Fruit fly (Drosophila melanogaster) whole organism, pupa: ENCODE measurements around the gene BOD1.

ENCODE experiments used
- CG17806 ChIP-seq: fragments of 200-800 bp; sonication (Bioruptor generic); optimal IDR thresholded peaks from 2 replicates; lab custom pipeline; 2018; ENCODE audit warnings: missing biosample characterization, mild to moderate bottlenecking, missing genetic modification characterization, moderate library complexity
- EcR ChIP-seq: fragments of 200-800 bp; sonication (Bioruptor generic); optimal IDR thresholded peaks from 3 replicates; lab custom pipeline; 2019; ENCODE audit warnings: missing biosample characterization, missing genetic modification characterization, mild to moderate bottlenecking, moderate library complexity, missing genetic modification reagents
- Ets98B ChIP-seq: fragments of 200-800 bp; sonication (Bioruptor generic); IDR thresholded peaks from 2 replicates; pipeline ENCODE4 v1.3.6; 2022; ENCODE audit warnings: missing biosample characterization, missing genetic modification characterization

DNA sequence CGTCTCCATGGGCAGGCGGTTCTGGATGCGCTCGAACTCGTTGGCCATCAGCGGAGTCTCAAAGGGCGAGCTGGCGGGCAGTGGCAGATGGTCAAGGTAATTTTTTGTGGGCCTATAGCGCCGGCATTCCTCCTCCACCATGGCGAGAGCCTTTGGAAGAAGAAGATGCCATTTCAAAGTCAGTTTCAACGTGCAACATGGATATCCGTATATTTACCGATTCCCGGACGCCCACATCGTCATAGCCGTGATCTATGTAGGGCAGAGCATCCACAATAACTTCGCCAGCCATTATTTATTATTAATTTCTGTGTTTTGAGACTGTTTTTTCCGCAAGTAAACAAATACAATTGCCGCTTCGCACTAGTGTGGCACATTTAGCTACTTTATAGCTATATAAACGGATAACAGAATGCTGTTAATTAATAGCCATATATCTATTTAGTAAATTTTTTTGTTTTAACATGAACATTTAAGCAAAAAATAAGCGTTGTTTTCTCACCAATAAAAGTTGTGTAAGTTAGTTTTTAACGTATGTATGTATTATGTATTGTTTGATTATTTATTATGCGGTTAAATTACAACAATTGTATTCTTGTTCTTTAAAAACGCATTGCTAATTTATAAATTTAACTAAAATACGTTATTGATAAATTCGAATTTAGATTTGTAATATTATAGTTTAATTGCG is 15.9 kb upstream of the BOD1 start, which contains the start of gene BCAS2:
- no peak for TF ChIP-seq Ets98B (GFP tag; lab: Robert Waterston, UW)
- TF ChIP-seq EcR (GFP tag; lab: Kevin White, UChicago), result no peak
- no peak for TF ChIP-seq CG17806 (tag; lab: Kevin White, UChicago)
